Fruit fly (Drosophila melanogaster): ENCODE measurements around the gene disco-r.

The disco-r gene

DNA sequence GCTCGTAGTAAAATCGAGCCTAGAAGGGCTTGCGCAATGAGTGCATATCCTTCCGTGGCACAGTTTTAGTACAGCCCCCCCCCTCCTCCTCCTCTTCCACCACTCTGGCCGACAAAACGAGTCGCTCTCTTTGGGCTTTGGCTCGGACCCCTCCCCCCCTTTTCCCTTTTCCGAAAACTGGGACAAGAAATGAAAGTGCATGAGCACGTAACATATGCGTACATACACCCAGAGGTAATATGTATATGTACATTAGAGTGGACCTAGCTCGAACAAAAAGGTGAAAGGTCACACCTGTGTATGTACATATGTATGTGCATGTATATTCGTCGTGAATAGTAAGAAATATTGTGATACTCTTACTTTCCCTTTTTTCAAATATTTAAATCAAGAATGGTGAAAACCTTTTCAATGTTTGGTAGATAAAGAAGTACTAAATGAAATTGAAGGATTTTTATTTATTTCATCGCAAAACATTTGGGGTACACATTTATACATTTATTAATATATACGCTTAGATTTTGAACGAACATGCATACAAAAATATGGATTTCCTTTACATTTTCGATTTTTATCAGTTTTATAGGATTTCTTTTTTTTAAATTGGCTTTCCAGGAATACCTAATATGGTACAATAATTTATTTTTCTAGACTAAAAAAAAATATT, 56.0 kb downstream of the disco-r start (continued):
- TF ChIP-seq abd-A (tag; optimal IDR thresholded peaks at IDR 0.05) (peak; percentile 70), hbn (GFP tag; IDR thresholded peaks at IDR 0.05; ENCODE audit: partially characterized antibody) (no peak), kni (GFP tag; optimal IDR thresholded peaks at IDR 0.05) (peak; percentile 63), nom (GFP tag; optimal IDR thresholded peaks at IDR 0.05) (peak; percentile 13), klu (GFP tag; IDR thresholded peaks at IDR 0.05) (no peak), CG3726 (GFP tag; IDR thresholded peaks at IDR 0.05) (no peak), ewg (GFP tag; optimal IDR thresholded peaks at IDR 0.05) (peak; percentile 77), CG17612 (GFP tag; IDR thresholded peaks at IDR 0.05) (no peak), grn (GFP tag; optimal IDR thresholded peaks at IDR 0.05) (no peak), BEAF-32 (GFP tag; optimal IDR thresholded peaks at IDR 0.05) (no peak), CG13624 (GFP tag; optimal IDR thresholded peaks at IDR 0.05) (no peak), CG4404 (GFP tag; IDR thresholded peaks at IDR 0.05) (no peak), stwl (tag; optimal IDR thresholded peaks at IDR 0.05) (no peak), CG7928 (GFP tag; optimal IDR thresholded peaks at IDR 0.05) (no peak), B-H2 (GFP tag; optimal IDR thresholded peaks at IDR 0.05) (no peak), Stat92E (GFP tag; optimal IDR thresholded peaks at IDR 0.05) (no peak), Deaf1 (tag; optimal IDR thresholded peaks at IDR 0.05) (peak; percentile 90), MESR4 (GFP tag; optimal IDR thresholded peaks at IDR 0.05) (no peak), dm (GFP tag; optimal IDR thresholded peaks at IDR 0.05) (no peak), Rfx (GFP tag; IDR thresholded peaks at IDR 0.05) (0 out of 2 replicates have a peak, but pooled peaks have one; percentile 10), vnd (GFP tag; IDR thresholded peaks at IDR 0.05; ENCODE audit: partially characterized antibody) (no peak), CG3407 (GFP tag; optimal IDR thresholded peaks at IDR 0.05) (no peak), CG3163 (GFP tag; optimal IDR thresholded peaks at IDR 0.05) (no peak), CG9437 (GFP tag; optimal IDR thresholded peaks at IDR 0.05) (no peak), CG8290 (GFP tag; optimal IDR thresholded peaks at IDR 0.05) (no peak), CG8290 (tag; optimal IDR thresholded peaks at IDR 0.05) (peak in 1 of 2 experiments; percentile 23), Bgb (GFP tag; IDR thresholded peaks at IDR 0.05; ENCODE audit: partially characterized antibody) (0 out of 2 replicates have a peak, but pooled peaks have one; percentile 26), Vsx1 (GFP tag; optimal IDR thresholded peaks at IDR 0.05) (no peak), bab2 (GFP tag; optimal IDR thresholded peaks at IDR 0.05) (no peak), lov (optimal IDR thresholded peaks at IDR 0.05) (no peak), lov (GFP tag; IDR thresholded peaks at IDR 0.05) (peak; percentile 60; the same call in 1 of the 3 replicates), CG2712 (tag; optimal IDR thresholded peaks at IDR 0.05) (no peak), CG10366 (GFP tag; IDR thresholded peaks at IDR 0.05) (no peak), Dbx (GFP tag; IDR thresholded peaks at IDR 0.05) (0 out of 3 replicates have a peak, but pooled peaks have one; percentile 17), chn (GFP tag; optimal IDR thresholded peaks at IDR 0.05) (no peak), cg (GFP tag; optimal IDR thresholded peaks at IDR 0.05) (peak; percentile 43), ac (GFP tag; optimal IDR thresholded peaks at IDR 0.05) (no peak), CG15269 (tag; optimal IDR thresholded peaks at IDR 0.05) (no peak), CG2120 (GFP tag; optimal IDR thresholded peaks at IDR 0.05) (peak; percentile 2), sqz (GFP tag; optimal IDR thresholded peaks at IDR 0.05) (peak; percentile 0), CG16779 (GFP tag; IDR thresholded peaks at IDR 0.05) (no peak), H2.0 (GFP tag; IDR thresholded peaks at IDR 0.05) (no peak), bsh (GFP tag; optimal IDR thresholded peaks at IDR 0.05) (peak; percentile 13 to 14), CG11560 (tag; IDR thresholded peaks at IDR 0.05) (no peak), CG2889 (GFP tag; IDR thresholded peaks at IDR 0.05) (no peak), Scr (GFP tag; IDR thresholded peaks at IDR 0.05; ENCODE audit: partially characterized antibody) (no peak), pho (GFP tag; optimal IDR thresholded peaks at IDR 0.05) (no peak), z (GFP tag; IDR thresholded peaks at IDR 0.05) (no peak), sens (GFP tag) (peak; percentile 62), Hr51 (GFP tag; optimal IDR thresholded peaks at IDR 0.05) (peak in 1 of 2 experiments; percentile 24)

Measured in whole organism, embryonic.